Worm (Caenorhabditis elegans) whole organism, early embryonic: Measurements from ENCODE around the gene K09H11.4.

Source experiments
- B0310.2 ChIP-seq: sonication (generic microtip); optimal IDR thresholded peaks from 2 replicates; lab custom pipeline; 2016; ENCODE audit warnings: mild to moderate bottlenecking, missing genetic modification characterization, missing compliant biosample characterization
- aly-1 ChIP-seq: sonication (generic microtip); optimal IDR thresholded peaks from 2 replicates; lab custom pipeline; 2016; ENCODE audit warnings: missing genetic modification characterization, missing compliant biosample characterization
- ama-1 ChIP-seq: fragments of 150-350 bp; optimal IDR thresholded peaks from 2 replicates; lab custom pipeline; 2014
- ceh-36 ChIP-seq: sonication (generic microtip); optimal IDR thresholded peaks from 2 replicates; lab custom pipeline; 2016; ENCODE audit warnings: missing genetic modification characterization, inconsistent platforms, missing compliant biosample characterization
- ets-7 ChIP-seq: sonication (generic microtip); optimal IDR thresholded peaks from 2 replicates; lab custom pipeline; 2016; ENCODE audit warnings: missing genotype, missing genetic modification characterization, missing compliant biosample characterization
- flt-1 ChIP-seq: fragments of 200-800 bp; sonication (Bioruptor generic); IDR thresholded peaks from 2 replicates; pipeline ENCODE4 v1.3.6; 2022; ENCODE audit warnings: missing genetic modification characterization, missing compliant biosample characterization
- hmbx-1 ChIP-seq: sonication (generic microtip); optimal IDR thresholded peaks from 2 replicates; lab custom pipeline; 2016; ENCODE audit warnings: mild to moderate bottlenecking, missing genetic modification characterization, missing compliant biosample characterization
- hmg-4 ChIP-seq: fragments of 200-800 bp; sonication (Bioruptor generic); optimal IDR thresholded peaks from 2 replicates; lab custom pipeline; 2018; ENCODE audit warnings: mild to moderate bottlenecking, missing genetic modification characterization, missing compliant biosample characterization
- hnd-1 ChIP-seq: sonication (generic microtip); optimal IDR thresholded peaks from 2 replicates; lab custom pipeline; 2016; ENCODE audit warnings: missing genetic modification characterization, missing compliant biosample characterization
- scrt-1 ChIP-seq: fragments of 200-800 bp; sonication (Bioruptor generic); IDR thresholded peaks from 2 replicates; pipeline ENCODE4 v1.3.6; 2022; ENCODE audit warnings: missing genetic modification characterization, missing compliant biosample characterization
- sea-1 ChIP-seq: fragments of 200-800 bp; sonication (Bioruptor generic); conservative IDR thresholded peaks from 2 replicates; pipeline ENCODE4 v1.3.6; 2022; ENCODE audit warnings: missing genetic modification characterization, missing compliant biosample characterization
- tbx-11 ChIP-seq: fragments of 200-800 bp; sonication (Bioruptor generic); IDR thresholded peaks from 2 replicates; pipeline ENCODE4 v1.3.6; 2022; ENCODE audit warnings: missing genetic modification characterization, missing compliant biosample characterization
- tbx-37 ChIP-seq: fragments of 200-800 bp; sonication (Bioruptor generic); conservative IDR thresholded peaks from 2 replicates; pipeline ENCODE4 v1.3.6; 2022; ENCODE audit warnings: missing genetic modification reagents, missing genetic modification characterization, missing compliant biosample characterization
- tra-4 ChIP-seq: sonication (generic microtip); optimal IDR thresholded peaks from 2 replicates; lab custom pipeline; 2017; ENCODE audit warnings: missing genetic modification characterization, missing compliant biosample characterization

DNA sequence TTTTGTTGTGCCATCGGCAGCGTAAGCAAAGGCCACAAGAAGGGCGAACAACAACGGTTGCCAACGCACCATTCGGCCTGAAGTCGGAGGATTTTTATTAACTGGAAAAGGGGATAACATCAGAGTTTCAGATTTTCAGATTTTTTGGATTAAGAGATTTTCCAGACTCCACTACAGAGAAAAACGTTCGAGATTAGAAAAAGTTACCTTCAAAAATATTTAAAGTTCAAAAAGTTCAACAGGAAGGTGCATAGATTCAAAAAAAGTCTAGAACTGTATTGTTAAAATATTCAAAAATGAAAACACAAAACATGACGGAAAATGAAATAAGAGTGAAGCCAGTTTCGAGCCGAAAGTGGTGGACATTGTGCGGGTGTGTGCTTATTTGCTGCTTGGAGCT is 50.4 kb downstream of the K09H11.4 start, which contains the start of gene pqn-13:
- TF ChIP-seq ama-1 (lab: Kevin White, UChicago) = no peak
- no peak for TF ChIP-seq flt-1 (GFP tag; lab: Robert Waterston, UW)
- TF ChIP-seq ets-7 = no peak
- no peak for TF ChIP-seq tbx-11 (GFP tag; lab: Robert Waterston, UW)
- no peak for TF ChIP-seq hmbx-1
- TF ChIP-seq B0310.2 (tag; lab: Kevin White, UChicago) = no peak
- TF ChIP-seq hnd-1 (tag; lab: Kevin White, UChicago) = no peak
- TF ChIP-seq aly-1 (tag; lab: Kevin White, UChicago) = no peak
- no peak for TF ChIP-seq sea-1 (GFP tag; lab: Robert Waterston, UW)
- no peak for TF ChIP-seq tbx-37 (GFP tag; lab: Robert Waterston, UW)
- no peak for TF ChIP-seq scrt-1 (GFP tag; lab: Robert Waterston, UW)
- no peak for TF ChIP-seq hmg-4 (GFP tag; lab: Kevin White, UChicago)
- no peak for TF ChIP-seq tra-4 (tag; lab: Kevin White, UChicago)
- no peak for TF ChIP-seq ceh-36 (tag; lab: Kevin White, UChicago)
